Fruit fly (Drosophila melanogaster) whole organism, embryonic: ENCODE results near the gene Cpr65Ea.
A peak's percentile ranks its signal among the peaks of the same experiment; 100 is the strongest.

Experiments used
- Adf1 ChIP-seq: fragments of 200-800 bp; sonication (Bioruptor generic); IDR thresholded peaks from 2 replicates; pipeline ENCODE4 v1.3.6; 2022; ENCODE audit warnings: missing biosample characterization, missing genetic modification characterization
- Asciz ChIP-seq: fragments of 200-800 bp; sonication (Bioruptor generic); optimal IDR thresholded peaks from 2 replicates; lab custom pipeline; 2017; ENCODE audit warnings: missing biosample characterization, mild to moderate bottlenecking, missing genetic modification characterization, missing genetic modification reagents
- CG1024 ChIP-seq: fragments of 200-800 bp; sonication (Bioruptor generic); IDR thresholded peaks from 2 replicates; pipeline ENCODE4 v1.3.6; 2022; ENCODE audit warnings: missing biosample characterization, missing genetic modification characterization
- CG10274 ChIP-seq: fragments of 200-800 bp; sonication (Bioruptor generic); optimal IDR thresholded peaks from 3 replicates; lab custom pipeline; 2017; ENCODE audit warnings: missing biosample characterization, mild to moderate bottlenecking, missing genetic modification characterization
- CG10366 ChIP-seq: fragments of 200-800 bp; sonication (Bioruptor generic); IDR thresholded peaks from 2 replicates; pipeline ENCODE4 v1.3.6; 2022; ENCODE audit warnings: missing biosample characterization, missing genetic modification characterization
- CG10565 ChIP-seq: fragments of 200-800 bp; sonication (Bioruptor generic); optimal IDR thresholded peaks from 3 replicates; lab custom pipeline; 2016; ENCODE audit warnings: missing biosample characterization, mild to moderate bottlenecking, missing genetic modification characterization
- CG14710 ChIP-seq: fragments of 200-800 bp; sonication (Bioruptor generic); optimal IDR thresholded peaks from 3 replicates; lab custom pipeline; 2019; ENCODE audit warnings: missing biosample characterization, mild to moderate bottlenecking, missing genetic modification characterization, moderate library complexity
- CG17612 ChIP-seq: fragments of 200-800 bp; sonication (Bioruptor generic); IDR thresholded peaks from 2 replicates; pipeline ENCODE4 v1.3.6; 2022; ENCODE audit warnings: missing biosample characterization, missing genetic modification characterization
- CG2120 ChIP-seq: fragments of 200-800 bp; sonication (Bioruptor generic); optimal IDR thresholded peaks from 3 replicates; lab custom pipeline; 2016; ENCODE audit warnings: missing biosample characterization, missing genetic modification characterization
- CG3407 ChIP-seq: fragments of 200-800 bp; sonication (Bioruptor generic); optimal IDR thresholded peaks from 2 replicates; lab custom pipeline; 2018; ENCODE audit warnings: missing biosample characterization, mild to moderate bottlenecking, missing genetic modification characterization
- CG3838 ChIP-seq: fragments of 200-800 bp; sonication (Bioruptor generic); optimal IDR thresholded peaks from 3 replicates; lab custom pipeline; 2016; ENCODE audit warnings: missing biosample characterization, missing genetic modification characterization
- CG6254 ChIP-seq: fragments of 200-800 bp; sonication (Bioruptor generic); optimal IDR thresholded peaks from 3 replicates; lab custom pipeline; 2017; ENCODE audit warnings: mild to moderate bottlenecking, missing biosample characterization, missing genetic modification reagents, missing genetic modification characterization
- CG6765 ChIP-seq: fragments of 200-800 bp; sonication (Bioruptor generic); optimal IDR thresholded peaks from 3 replicates; lab custom pipeline; 2017; ENCODE audit warnings: missing biosample characterization, mild to moderate bottlenecking, missing genetic modification characterization
- CG7987 ChIP-seq: fragments of 200-800 bp; sonication (Bioruptor generic); optimal IDR thresholded peaks from 2 replicates; lab custom pipeline; 2018; ENCODE audit warnings: missing biosample characterization, mild to moderate bottlenecking, missing genetic modification characterization, moderate library complexity
- CG9727 ChIP-seq: fragments of 200-800 bp; sonication (Bioruptor generic); optimal IDR thresholded peaks from 3 replicates; lab custom pipeline; 2017; ENCODE audit warnings: missing biosample characterization, mild to moderate bottlenecking, missing genetic modification characterization
- Camta ChIP-seq: fragments of 200-800 bp; sonication (Bioruptor generic); optimal IDR thresholded peaks from 2 replicates; lab custom pipeline; 2016; ENCODE audit warnings: missing biosample characterization, missing genetic modification characterization
- Deaf1 ChIP-seq: fragments of 200-800 bp; optimal IDR thresholded peaks from 3 replicates; lab custom pipeline; 2019; ENCODE audit warnings: missing biosample characterization, mild to moderate bottlenecking, missing genetic modification characterization, moderate library complexity
- Fer2 ChIP-seq: fragments of 200-800 bp; sonication (Bioruptor generic); optimal IDR thresholded peaks from 2 replicates; lab custom pipeline; 2018; ENCODE audit warnings: missing biosample characterization, mild to moderate bottlenecking, missing genetic modification characterization, moderate library complexity
- Hand ChIP-seq: fragments of 200-800 bp; sonication (Bioruptor generic); optimal IDR thresholded peaks from 2 replicates; lab custom pipeline; 2017; ENCODE audit warnings: mild to moderate bottlenecking, missing biosample characterization, missing genetic modification reagents, missing genetic modification characterization
- HmgD ChIP-seq: fragments of 200-800 bp; sonication (Bioruptor generic); optimal IDR thresholded peaks from 3 replicates; lab custom pipeline; 2016; ENCODE audit warnings: missing biosample characterization, missing genetic modification characterization
- Hmx ChIP-seq: fragments of 200-800 bp; sonication (Bioruptor generic); optimal IDR thresholded peaks from 2 replicates; lab custom pipeline; 2016; ENCODE audit warnings: missing biosample characterization, missing genetic modification characterization
- Med ChIP-seq: fragments of 200-800 bp; sonication (Bioruptor generic); peaks from one replicate; lab custom pipeline; 2016; ENCODE audit warnings: missing biosample characterization, missing genetic modification characterization, mild to moderate bottlenecking, inconsistent platforms, moderate library complexity
- Opbp ChIP-seq: fragments of 200-800 bp; sonication (Bioruptor generic); IDR thresholded peaks from 3 replicates; pipeline ENCODE4 v1.3.6; 2022; ENCODE audit warnings: missing biosample characterization, missing genetic modification characterization; ENCODE audit not compliant: partially characterized antibody
- Spps ChIP-seq: fragments of 200-800 bp; sonication (Bioruptor generic); optimal IDR thresholded peaks from 2 replicates; lab custom pipeline; 2018; ENCODE audit warnings: missing biosample characterization, mild to moderate bottlenecking, missing genetic modification characterization
- Trl ChIP-seq, 3 experiments: fragments of >200 bp in 2 of 3; fragments of 200-800 bp in 1 of 3; sonication (Bioruptor generic) in 1 of 3; optimal IDR thresholded peaks; 2 replicates in 1 of 3; 3 replicates in 2 of 3; lab custom pipeline; 2016 to 2017; ENCODE audit warnings: missing biosample characterization in 1 of 3, missing genetic modification characterization in 1 of 3
- ab ChIP-seq: fragments of 200-800 bp; sonication (Bioruptor generic); optimal IDR thresholded peaks from 2 replicates; lab custom pipeline; 2016; ENCODE audit warnings: missing biosample characterization, missing genetic modification characterization
- aop ChIP-seq: fragments of 200-800 bp; sonication (Bioruptor generic); IDR thresholded peaks from 2 replicates; pipeline ENCODE4 v1.3.6; 2022; ENCODE audit warnings: missing biosample characterization, missing genetic modification characterization
- ara ChIP-seq: fragments of 200-800 bp; sonication (Bioruptor generic); IDR thresholded peaks from 2 replicates; pipeline ENCODE4 v1.3.6; 2022; ENCODE audit warnings: missing biosample characterization, missing genetic modification characterization
- bbx ChIP-seq: fragments of 200-800 bp; sonication (Bioruptor generic); IDR thresholded peaks from 2 replicates; pipeline ENCODE4 v1.3.6; 2022; ENCODE audit warnings: missing biosample characterization, missing genetic modification characterization; ENCODE audit not compliant: partially characterized antibody
- chinmo ChIP-seq: fragments of 200-800 bp; sonication (Bioruptor generic); IDR thresholded peaks from 4 replicates; pipeline ENCODE4 v1.3.6; 2022; ENCODE audit warnings: missing biosample characterization, missing genetic modification characterization; ENCODE audit not compliant: partially characterized antibody
- dysf ChIP-seq: fragments of 200-800 bp; sonication (Bioruptor generic); IDR thresholded peaks from 3 replicates; pipeline ENCODE4 v1.3.6; 2022; ENCODE audit warnings: missing biosample characterization, missing genetic modification characterization
- fru ChIP-seq: fragments of >200 bp; optimal IDR thresholded peaks from 2 replicates; lab custom pipeline; 2017
- ftz-f1 ChIP-seq: fragments of 200-800 bp; sonication (Bioruptor generic); optimal IDR thresholded peaks from 2 replicates; lab custom pipeline; 2016; ENCODE audit warnings: missing biosample characterization, missing genetic modification characterization
- gcm2 ChIP-seq: fragments of 200-800 bp; sonication (Bioruptor generic); optimal IDR thresholded peaks from 2 replicates; lab custom pipeline; 2016; ENCODE audit warnings: missing biosample characterization, missing genetic modification characterization
- h ChIP-seq: fragments of >200 bp; optimal IDR thresholded peaks from 2 replicates; lab custom pipeline; 2017
- lilli ChIP-seq: fragments of 200-800 bp; sonication (Bioruptor generic); optimal IDR thresholded peaks from 3 replicates; lab custom pipeline; 2016; ENCODE audit warnings: missing biosample characterization, missing genetic modification characterization
- lov ChIP-seq, 2 experiments: fragments of 200-800 bp in 1 of 2; fragments of >200 bp in 1 of 2; sonication (Bioruptor generic) in 1 of 2; IDR thresholded peaks in 1 of 2; optimal IDR thresholded peaks in 1 of 2; 2 replicates in 1 of 2; 3 replicates in 1 of 2; pipeline versions ENCODE4 v1.3.6 to Lab custom; 2017 to 2022; ENCODE audit warnings: missing biosample characterization in 1 of 2, missing genetic modification characterization in 1 of 2
- nmo ChIP-seq: fragments of 200-800 bp; sonication (Bioruptor generic); optimal IDR thresholded peaks from 2 replicates; lab custom pipeline; 2018; ENCODE audit warnings: missing biosample characterization, mild to moderate bottlenecking, missing genetic modification characterization, moderate library complexity
- nom ChIP-seq: fragments of 200-800 bp; sonication (Bioruptor generic); optimal IDR thresholded peaks from 2 replicates; lab custom pipeline; 2017; ENCODE audit warnings: missing biosample characterization, missing genetic modification characterization, mild to moderate bottlenecking, moderate library complexity, missing genetic modification reagents
- pfk ChIP-seq: fragments of 200-800 bp; sonication (Bioruptor generic); optimal IDR thresholded peaks from 2 replicates; lab custom pipeline; 2018; ENCODE audit warnings: missing biosample characterization, mild to moderate bottlenecking, missing genetic modification characterization, moderate library complexity
- shn ChIP-seq: fragments of 200-800 bp; sonication (Bioruptor generic); optimal IDR thresholded peaks from 3 replicates; lab custom pipeline; 2016; ENCODE audit warnings: missing biosample characterization, missing genetic modification characterization
- slbo ChIP-seq: fragments of 200-800 bp; sonication (Bioruptor generic); IDR thresholded peaks from 2 replicates; pipeline ENCODE4 v1.3.6; 2022; ENCODE audit warnings: missing biosample characterization, missing genetic modification characterization
- sqz ChIP-seq: fragments of 200-800 bp; sonication (Bioruptor generic); optimal IDR thresholded peaks from 3 replicates; lab custom pipeline; 2018; ENCODE audit warnings: missing biosample characterization, mild to moderate bottlenecking, missing genetic modification characterization
- ssp ChIP-seq: fragments of 200-800 bp; sonication (Bioruptor generic); IDR thresholded peaks from 2 replicates; pipeline ENCODE4 v1.3.6; 2022; ENCODE audit warnings: missing biosample characterization, missing genetic modification characterization
- sug ChIP-seq: fragments of 200-800 bp; optimal IDR thresholded peaks from 2 replicates; lab custom pipeline; 2019; ENCODE audit warnings: missing biosample characterization, mild to moderate bottlenecking, missing genetic modification characterization, moderate library complexity
- tll ChIP-seq, 2 experiments: fragments of 200-800 bp in 1 of 2; fragments of >200 bp in 1 of 2; sonication (Bioruptor generic) in 1 of 2; optimal IDR thresholded peaks; 2 replicates each; lab custom pipeline; 2017 to 2019; ENCODE audit warnings: missing biosample characterization in 2 of 2, missing genetic modification characterization in 2 of 2, mild to moderate bottlenecking in 1 of 2, moderate library complexity in 1 of 2
- tup ChIP-seq: fragments of 200-800 bp; sonication (Bioruptor generic); optimal IDR thresholded peaks from 2 replicates; lab custom pipeline; 2016; ENCODE audit warnings: missing biosample characterization, mild to moderate bottlenecking, missing genetic modification characterization, moderate library complexity
- wdn ChIP-seq: fragments of 200-800 bp; sonication (Bioruptor generic); IDR thresholded peaks from 2 replicates; pipeline ENCODE4 v1.3.6; 2022; ENCODE audit warnings: missing biosample characterization, missing genetic modification characterization
- yki ChIP-seq: fragments of >200 bp; optimal IDR thresholded peaks from 3 replicates; lab custom pipeline; 2018
- zf30C ChIP-seq: fragments of 200-800 bp; sonication (Bioruptor generic); optimal IDR thresholded peaks from 3 replicates; lab custom pipeline; 2018; ENCODE audit warnings: missing biosample characterization, mild to moderate bottlenecking, missing genetic modification characterization

Cpr65Ea gene

dm6 chr3L:7094548-7095072 lies 8.2 kb upstream of the Cpr65Ea start, which contains the start of gene form3 (continued):
- TF ChIP-seq zf30C (GFP tag; lab: Kevin White, UChicago) (no peak), HmgD (GFP tag; lab: Kevin White, UChicago) (no peak), sug (tag; lab: Kevin White, UChicago) (peak; percentile 2), Trl (optimal IDR thresholded peaks at IDR 0.05; lab: Kevin White, UChicago) (no peak), Trl (GFP tag; optimal IDR thresholded peaks at IDR 0.05; lab: Kevin White, UChicago) (no peak), dysf (GFP tag; lab: Robert Waterston, UW) (0 out of 3 replicates have a peak, but pooled peaks have one; percentile 33), h (lab: Kevin White, UChicago) (no peak), tup (GFP tag; lab: Kevin White, UChicago) (no peak), CG3407 (no peak), CG17612 (GFP tag; lab: Robert Waterston, UW) (no peak), wdn (GFP tag; lab: Robert Waterston, UW) (no peak), Opbp (GFP tag; lab: Robert Waterston, UW) (0 out of 3 replicates have a peak, but pooled peaks have one; percentile 4), Asciz (GFP tag; lab: Kevin White, UChicago) (no peak), CG10366 (GFP tag; lab: Robert Waterston, UW) (peak; percentile 24; the same call in 1 of the 2 replicates), ssp (GFP tag; lab: Robert Waterston, UW) (no peak), CG14710 (no peak), CG10274 (no peak), shn (GFP tag; lab: Kevin White, UChicago) (no peak), ftz-f1 (no peak), CG1024 (GFP tag; lab: Robert Waterston, UW) (no peak), chinmo (GFP tag; lab: Robert Waterston, UW) (peak; percentile 39; the same call in 1 of the 4 replicates), aop (no peak), Adf1 (GFP tag; lab: Robert Waterston, UW) (no peak), slbo (GFP tag; lab: Robert Waterston, UW) (peak; percentile 25; the same call in 1 of the 2 replicates), CG6254 (GFP tag; lab: Kevin White, UChicago) (no peak), gcm2 (no peak), nmo (no peak), CG10565 (GFP tag; lab: Kevin White, UChicago) (no peak), Med (GFP tag; lab: Kevin White, UChicago) (peak; percentile 70), tll (GFP tag; optimal IDR thresholded peaks at IDR 0.05; lab: Kevin White, UChicago) (no peak), pfk (GFP tag; lab: Kevin White, UChicago) (no peak), Camta (no peak), ara (GFP tag; lab: Robert Waterston, UW) (no peak), Fer2 (no peak), yki (lab: Kevin White, UChicago) (no peak), CG2120 (GFP tag; lab: Kevin White, UChicago) (no peak), bbx (GFP tag; lab: Robert Waterston, UW) (0 out of 2 replicates have a peak, but pooled peaks have one; percentile 52), CG6765 (GFP tag; lab: Kevin White, UChicago) (no peak), fru (lab: Kevin White, UChicago) (no peak), sqz (no peak), Deaf1 (peak; percentile 61), ab (GFP tag; lab: Kevin White, UChicago) (no peak), Spps (tag; lab: Kevin White, UChicago) (no peak), Hmx (GFP tag; lab: Kevin White, UChicago) (no peak), lilli (no peak), Hand (GFP tag; lab: Kevin White, UChicago) (no peak), CG9727 (no peak), nom (GFP tag; lab: Kevin White, UChicago) (peak; percentile 12), CG7987 (GFP tag; lab: Kevin White, UChicago) (no peak), lov (optimal IDR thresholded peaks at IDR 0.05; lab: Kevin White, UChicago) (no peak), lov (GFP tag; IDR thresholded peaks at IDR 0.05; lab: Robert Waterston, UW) (0 out of 3 replicates have a peak, but pooled peaks have one; percentile 61), CG3838 (GFP tag; lab: Kevin White, UChicago) (no peak)
